Fruit fly (Drosophila melanogaster) whole organism, embryonic: ENCODE data around the gene CG6287.
A peak's percentile ranks its signal among the peaks of the same experiment; 100 is the strongest.

Experiments
- CG11093 ChIP-seq: fragments of 200-800 bp; sonication (Bioruptor generic); IDR thresholded peaks from 3 replicates; pipeline ENCODE4 v1.3.6; 2022; ENCODE audit warnings: missing biosample characterization, missing genetic modification characterization
- CG11696 ChIP-seq: fragments of 200-800 bp; sonication (Bioruptor generic); IDR thresholded peaks from 2 replicates; pipeline ENCODE4 v1.3.6; 2022; ENCODE audit warnings: missing biosample characterization, missing genetic modification characterization
- CG11723 ChIP-seq: fragments of 200-800 bp; sonication (Bioruptor generic); optimal IDR thresholded peaks from 2 replicates; lab custom pipeline; 2017; ENCODE audit warnings: missing biosample characterization, mild to moderate bottlenecking, missing genetic modification characterization
- CG12104 ChIP-seq: fragments of 200-800 bp; sonication (Bioruptor generic); optimal IDR thresholded peaks from 3 replicates; lab custom pipeline; 2016; ENCODE audit warnings: missing biosample characterization, missing genetic modification characterization
- CG12236 ChIP-seq: fragments of 200-800 bp; sonication (Bioruptor generic); optimal IDR thresholded peaks from 2 replicates; lab custom pipeline; 2016; ENCODE audit warnings: missing biosample characterization, missing genetic modification characterization
- CG13624 ChIP-seq: fragments of 200-800 bp; sonication (Bioruptor generic); optimal IDR thresholded peaks from 2 replicates; lab custom pipeline; 2016; ENCODE audit warnings: missing biosample characterization, missing genetic modification characterization
- CG15601 ChIP-seq: fragments of 200-800 bp; sonication (Bioruptor generic); optimal IDR thresholded peaks from 3 replicates; lab custom pipeline; 2019; ENCODE audit warnings: missing biosample characterization, mild to moderate bottlenecking, missing genetic modification characterization, moderate library complexity
- CG16813 ChIP-seq: fragments of 200-800 bp; sonication (Bioruptor generic); IDR thresholded peaks from 3 replicates; pipeline ENCODE4 v1.3.6; 2022; ENCODE audit warnings: missing biosample characterization, missing genetic modification characterization; ENCODE audit not compliant: partially characterized antibody
- CG17612 ChIP-seq: fragments of 200-800 bp; sonication (Bioruptor generic); IDR thresholded peaks from 2 replicates; pipeline ENCODE4 v1.3.6; 2022; ENCODE audit warnings: missing biosample characterization, missing genetic modification characterization
- CG2129 ChIP-seq: fragments of 200-800 bp; sonication (Bioruptor generic); IDR thresholded peaks from 2 replicates; pipeline ENCODE4 v1.3.6; 2022; ENCODE audit warnings: missing biosample characterization, missing genetic modification characterization; ENCODE audit not compliant: partially characterized antibody
- CG2678 ChIP-seq: fragments of 200-800 bp; sonication (Bioruptor generic); optimal IDR thresholded peaks from 3 replicates; lab custom pipeline; 2019; ENCODE audit warnings: missing biosample characterization, mild to moderate bottlenecking, missing genetic modification characterization, moderate library complexity
- CG30403 ChIP-seq: fragments of 200-800 bp; sonication (Bioruptor generic); optimal IDR thresholded peaks from 3 replicates; lab custom pipeline; 2016; ENCODE audit warnings: missing biosample characterization, missing genetic modification characterization
- CG31365 ChIP-seq: fragments of 200-800 bp; sonication (Bioruptor generic); optimal IDR thresholded peaks from 2 replicates; lab custom pipeline; 2018; ENCODE audit warnings: missing biosample characterization, mild to moderate bottlenecking, missing genetic modification characterization
- CG31441 ChIP-seq: fragments of 200-800 bp; sonication (Bioruptor generic); IDR thresholded peaks from 2 replicates; pipeline ENCODE4 v1.3.6; 2022; ENCODE audit warnings: missing biosample characterization, missing genetic modification characterization
- CG4424 ChIP-seq: fragments of 200-800 bp; sonication (Bioruptor generic); optimal IDR thresholded peaks from 3 replicates; lab custom pipeline; 2016; ENCODE audit warnings: missing biosample characterization, missing genetic modification characterization
- CG4820 ChIP-seq: fragments of 200-800 bp; sonication (Bioruptor generic); optimal IDR thresholded peaks from 3 replicates; lab custom pipeline; 2016; ENCODE audit warnings: missing biosample characterization, missing genetic modification characterization
- CG5245 ChIP-seq: fragments of 200-800 bp; sonication (Bioruptor generic); optimal IDR thresholded peaks from 3 replicates; lab custom pipeline; 2016; ENCODE audit warnings: missing biosample characterization, missing genetic modification characterization
- CG7556 ChIP-seq: fragments of 200-800 bp; sonication (Bioruptor generic); optimal IDR thresholded peaks from 2 replicates; lab custom pipeline; 2017; ENCODE audit warnings: missing biosample characterization, mild to moderate bottlenecking, missing genetic modification characterization
- CG7987 ChIP-seq: fragments of 200-800 bp; sonication (Bioruptor generic); optimal IDR thresholded peaks from 2 replicates; lab custom pipeline; 2018; ENCODE audit warnings: missing biosample characterization, mild to moderate bottlenecking, missing genetic modification characterization, moderate library complexity
- CG9727 ChIP-seq: fragments of 200-800 bp; sonication (Bioruptor generic); optimal IDR thresholded peaks from 3 replicates; lab custom pipeline; 2017; ENCODE audit warnings: missing biosample characterization, mild to moderate bottlenecking, missing genetic modification characterization
- CG9932 ChIP-seq: fragments of 200-800 bp; sonication (Bioruptor generic); IDR thresholded peaks from 2 replicates; pipeline ENCODE4 v1.3.6; 2022; ENCODE audit warnings: missing biosample characterization, missing genetic modification characterization
- CHES-1-like ChIP-seq: fragments of 200-800 bp; sonication (Bioruptor generic); optimal IDR thresholded peaks from 2 replicates; lab custom pipeline; 2016; ENCODE audit warnings: missing biosample characterization, missing genetic modification characterization
- CTCF ChIP-seq: fragments of 200-800 bp; sonication (Bioruptor generic); optimal IDR thresholded peaks from 2 replicates; lab custom pipeline; 2017; ENCODE audit warnings: missing biosample characterization, mild to moderate bottlenecking, missing genetic modification characterization, moderate library complexity
- Dad ChIP-seq: fragments of 200-800 bp; sonication (Bioruptor generic); optimal IDR thresholded peaks from 3 replicates; lab custom pipeline; 2016; ENCODE audit warnings: missing biosample characterization, missing genetic modification characterization
- Doc3 ChIP-seq: fragments of 200-800 bp; sonication (Bioruptor generic); IDR thresholded peaks from 3 replicates; pipeline ENCODE4 v1.3.6; 2022; ENCODE audit warnings: missing biosample characterization, missing genetic modification characterization; ENCODE audit not compliant: partially characterized antibody
- Eip74EF ChIP-seq, 2 experiments: fragments of 200-800 bp in 1 of 2; fragments of >200 bp in 1 of 2; sonication (Bioruptor generic) in 1 of 2; optimal IDR thresholded peaks; 2 replicates each; lab custom pipeline; 2017 to 2019; ENCODE audit warnings: missing biosample characterization in 2 of 2, missing genetic modification characterization in 2 of 2, mild to moderate bottlenecking in 1 of 2, moderate library complexity in 1 of 2
- MTF-1 ChIP-seq: fragments of 200-800 bp; sonication (Bioruptor generic); optimal IDR thresholded peaks from 2 replicates; lab custom pipeline; 2018; ENCODE audit warnings: missing biosample characterization, mild to moderate bottlenecking, missing genetic modification characterization, borderline replicate concordance
- Nf-YC ChIP-seq: fragments of 200-800 bp; optimal IDR thresholded peaks from 3 replicates; lab custom pipeline; 2019; ENCODE audit warnings: missing biosample characterization, mild to moderate bottlenecking, missing genetic modification characterization, moderate library complexity
- ato ChIP-seq: fragments of 200-800 bp; sonication (Bioruptor generic); IDR thresholded peaks from 2 replicates; pipeline ENCODE4 v1.3.6; 2022; ENCODE audit warnings: missing biosample characterization, missing genetic modification characterization; ENCODE audit not compliant: partially characterized antibody
- bowl ChIP-seq: fragments of 200-800 bp; sonication (Bioruptor generic); IDR thresholded peaks from 2 replicates; pipeline ENCODE4 v1.3.6; 2022; ENCODE audit warnings: missing biosample characterization, missing genetic modification characterization
- corto ChIP-seq: fragments of 200-800 bp; sonication (Bioruptor generic); optimal IDR thresholded peaks from 2 replicates; lab custom pipeline; 2016; ENCODE audit warnings: missing biosample characterization, mild to moderate bottlenecking, missing genetic modification characterization, moderate library complexity
- ems ChIP-seq: fragments of 200-800 bp; sonication (Bioruptor generic); optimal IDR thresholded peaks from 3 replicates; lab custom pipeline; 2016; ENCODE audit warnings: missing biosample characterization, missing genetic modification characterization
- en ChIP-seq: fragments of 200-800 bp; sonication (Bioruptor generic); optimal IDR thresholded peaks from 2 replicates; lab custom pipeline; 2016; ENCODE audit warnings: missing biosample characterization, missing genetic modification characterization
- esg ChIP-seq: fragments of 200-800 bp; sonication (Bioruptor generic); conservative IDR thresholded peaks from 2 replicates; pipeline ENCODE4 v1.3.6; 2022; ENCODE audit warnings: missing biosample characterization, missing genetic modification characterization
- ewg ChIP-seq: fragments of 200-800 bp; sonication (Bioruptor generic); optimal IDR thresholded peaks from 3 replicates; lab custom pipeline; 2017; ENCODE audit warnings: mild to moderate bottlenecking, missing biosample characterization, missing genetic modification reagents, missing genetic modification characterization
- fd96Cb ChIP-seq: fragments of 200-800 bp; sonication (Bioruptor generic); optimal IDR thresholded peaks from 2 replicates; lab custom pipeline; 2018; ENCODE audit warnings: missing biosample characterization, mild to moderate bottlenecking, missing genetic modification characterization, moderate library complexity
- grn ChIP-seq: fragments of 200-800 bp; sonication (Bioruptor generic); optimal IDR thresholded peaks from 3 replicates; lab custom pipeline; 2017; ENCODE audit warnings: missing biosample characterization, missing genetic modification characterization
- ham ChIP-seq: fragments of 200-800 bp; sonication (Bioruptor generic); IDR thresholded peaks from 2 replicates; pipeline ENCODE4 v1.3.6; 2022; ENCODE audit warnings: missing biosample characterization, missing genetic modification characterization
- kah ChIP-seq: fragments of 200-800 bp; sonication (Bioruptor generic); optimal IDR thresholded peaks from 2 replicates; lab custom pipeline; 2018; ENCODE audit warnings: missing biosample characterization, mild to moderate bottlenecking, missing genetic modification characterization
- lbe ChIP-seq: fragments of 200-800 bp; sonication (Bioruptor generic); optimal IDR thresholded peaks from 2 replicates; lab custom pipeline; 2016; ENCODE audit warnings: missing biosample characterization, mild to moderate bottlenecking, missing genetic modification characterization
- nerfin-1 ChIP-seq: fragments of 200-800 bp; sonication (Bioruptor generic); optimal IDR thresholded peaks from 3 replicates; lab custom pipeline; 2019; ENCODE audit warnings: missing biosample characterization, mild to moderate bottlenecking, missing genetic modification characterization, moderate library complexity
- nmo ChIP-seq: fragments of 200-800 bp; sonication (Bioruptor generic); optimal IDR thresholded peaks from 2 replicates; lab custom pipeline; 2018; ENCODE audit warnings: missing biosample characterization, mild to moderate bottlenecking, missing genetic modification characterization, moderate library complexity
- pb ChIP-seq: fragments of 200-800 bp; sonication (Bioruptor generic); optimal IDR thresholded peaks from 3 replicates; lab custom pipeline; 2016; ENCODE audit warnings: missing biosample characterization, missing genetic modification characterization
- ranshi ChIP-seq: fragments of 200-800 bp; sonication (Bioruptor generic); IDR thresholded peaks from 2 replicates; pipeline ENCODE4 v1.3.6; 2022; ENCODE audit warnings: missing biosample characterization, missing genetic modification characterization
- row ChIP-seq: fragments of 200-800 bp; sonication (Bioruptor generic); IDR thresholded peaks from 3 replicates; pipeline ENCODE4 v1.3.6; 2022; ENCODE audit warnings: missing biosample characterization, missing genetic modification characterization
- seq ChIP-seq: fragments of 200-800 bp; sonication (Bioruptor generic); IDR thresholded peaks from 2 replicates; pipeline ENCODE4 v1.3.6; 2022; ENCODE audit warnings: missing biosample characterization, missing genetic modification characterization
- slp2 ChIP-seq: fragments of 200-800 bp; sonication (Bioruptor generic); optimal IDR thresholded peaks from 2 replicates; lab custom pipeline; 2016; ENCODE audit warnings: missing biosample characterization, missing genetic modification characterization
- sug ChIP-seq: fragments of 200-800 bp; optimal IDR thresholded peaks from 2 replicates; lab custom pipeline; 2019; ENCODE audit warnings: missing biosample characterization, mild to moderate bottlenecking, missing genetic modification characterization, moderate library complexity
- tin ChIP-seq: fragments of 200-800 bp; sonication (Bioruptor generic); optimal IDR thresholded peaks from 3 replicates; lab custom pipeline; 2016; ENCODE audit warnings: missing biosample characterization, missing genetic modification characterization
- tio ChIP-seq: fragments of 200-800 bp; sonication (Bioruptor generic); optimal IDR thresholded peaks from 2 replicates; lab custom pipeline; 2017; ENCODE audit warnings: missing biosample characterization, missing genetic modification characterization, inconsistent platforms
- vnd ChIP-seq: fragments of 200-800 bp; sonication (Bioruptor generic); IDR thresholded peaks from 3 replicates; pipeline ENCODE4 v1.3.6; 2022; ENCODE audit warnings: missing biosample characterization, missing genetic modification characterization; ENCODE audit not compliant: partially characterized antibody

CG6287 gene

DNA sequence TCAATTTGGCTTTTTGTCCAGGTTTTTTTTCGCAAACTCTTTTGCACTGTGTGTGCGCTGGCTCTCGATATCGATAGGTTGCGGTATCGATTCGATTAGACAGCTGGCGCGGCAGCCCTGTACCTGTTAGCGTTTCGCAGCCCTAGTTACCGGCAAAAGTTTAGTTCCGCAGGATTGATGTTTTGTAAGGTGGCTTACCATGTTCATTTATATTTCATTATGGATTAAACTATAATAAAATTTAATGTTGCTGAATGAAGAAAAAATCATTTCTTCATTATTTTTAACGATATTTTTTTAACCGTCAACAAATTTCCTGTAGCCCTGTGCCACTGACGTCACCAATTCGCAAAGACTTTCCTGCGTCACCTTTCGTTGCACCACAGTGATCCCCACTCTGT lies 49.0 kb downstream of the CG6287 start, which contains the start of gene Reps (continued):
- TF ChIP-seq CG30403 (GFP tag; lab: Kevin White, UChicago): peak; percentile 99
- TF ChIP-seq CG11723 (GFP tag; lab: Kevin White, UChicago): peak; percentile 97
- TF ChIP-seq nerfin-1: peak; percentile 97
- TF ChIP-seq lbe (GFP tag; lab: Kevin White, UChicago): peak; percentile 96
- peak; percentile 98 for TF ChIP-seq Dad (GFP tag; lab: Kevin White, UChicago)
- TF ChIP-seq CTCF (GFP tag; lab: Kevin White, UChicago): peak; percentile 71
- TF ChIP-seq CG17612 (GFP tag; lab: Robert Waterston, UW): peak; percentile 97
- TF ChIP-seq CG7987 (GFP tag; lab: Kevin White, UChicago): peak; percentile 94
- peak; percentile 98 for TF ChIP-seq CG5245
- no peak for TF ChIP-seq CG2129 (GFP tag; lab: Robert Waterston, UW)
- TF ChIP-seq CG13624: peak; percentile 98
- TF ChIP-seq grn (GFP tag; lab: Kevin White, UChicago): peak; percentile 91
- TF ChIP-seq CG11093 (GFP tag; lab: Robert Waterston, UW): peak; percentile 99
- TF ChIP-seq CG7556: peak; percentile 97
- peak; percentile 94 for TF ChIP-seq kah
- TF ChIP-seq CHES-1-like: peak; percentile 96
- TF ChIP-seq ranshi (GFP tag; lab: Robert Waterston, UW): peak; percentile 99
- TF ChIP-seq CG11696 (GFP tag; lab: Robert Waterston, UW): peak; percentile 94
- TF ChIP-seq Doc3 (GFP tag; lab: Robert Waterston, UW): peak; percentile 49; the same call in 1 of the 3 replicates
- peak; percentile 68 for TF ChIP-seq CG16813
- peak; percentile 98 for TF ChIP-seq seq
- TF ChIP-seq esg (GFP tag; lab: Robert Waterston, UW): peak; percentile 99
- TF ChIP-seq MTF-1 (GFP tag; lab: Kevin White, UChicago): peak; percentile 95
- peak; percentile 99 for TF ChIP-seq tio (GFP tag; lab: Kevin White, UChicago)
- peak; percentile 88 for TF ChIP-seq Nf-YC
- peak; percentile 99 for TF ChIP-seq CG4424 (GFP tag; lab: Kevin White, UChicago)
- peak; percentile 99 for TF ChIP-seq CG4820 (GFP tag; lab: Kevin White, UChicago)
- TF ChIP-seq ato (GFP tag; lab: Robert Waterston, UW): peak; percentile 20; the same call in 1 of the 2 replicates
- TF ChIP-seq CG31365 (tag; lab: Kevin White, UChicago): peak; percentile 89
- TF ChIP-seq tin (GFP tag; lab: Kevin White, UChicago): peak; percentile 99
- peak; percentile 99 for TF ChIP-seq fd96Cb
- TF ChIP-seq ham: peak; percentile 95
- peak; percentile 100 for TF ChIP-seq nmo
- TF ChIP-seq CG31441: peak; percentile 99
- peak; percentile 97 for TF ChIP-seq sug (tag; lab: Kevin White, UChicago)
- peak; percentile 99 for TF ChIP-seq row (GFP tag; lab: Robert Waterston, UW)
- TF ChIP-seq bowl (GFP tag; lab: Robert Waterston, UW): peak; percentile 97
- TF ChIP-seq CG2678 (tag; lab: Kevin White, UChicago): peak; percentile 98
- peak; percentile 90 for TF ChIP-seq corto
- TF ChIP-seq ewg (GFP tag; lab: Kevin White, UChicago): peak; percentile 97
- TF ChIP-seq slp2 (GFP tag; lab: Kevin White, UChicago): peak; percentile 97
- peak; percentile 98 for TF ChIP-seq ems (GFP tag; lab: Kevin White, UChicago)
- TF ChIP-seq CG9727 (GFP tag; lab: Kevin White, UChicago): peak; percentile 99
- peak; percentile 98 for TF ChIP-seq CG12104
- TF ChIP-seq CG9932 (GFP tag; lab: Robert Waterston, UW): peak; percentile 99
- TF ChIP-seq CG15601 (tag; lab: Kevin White, UChicago): peak; percentile 97
- peak; percentile 92 for TF ChIP-seq CG12236 (GFP tag; lab: Kevin White, UChicago)
- peak; percentile 52; the same call in 2 of the 3 replicates for TF ChIP-seq vnd
- TF ChIP-seq Eip74EF (GFP tag; optimal IDR thresholded peaks at IDR 0.05; lab: Kevin White, UChicago): peak in 1 of 2 experiments; percentile 95
- TF ChIP-seq en: peak; percentile 95
- peak; percentile 90 for TF ChIP-seq pb (GFP tag; lab: Kevin White, UChicago)
